Worm (Caenorhabditis elegans): ENCODE data around the gene Y81G3A.2.
A peak's percentile ranks its signal among the peaks of the same experiment; 100 is the strongest.

Y81G3A.2 gene

DNA sequence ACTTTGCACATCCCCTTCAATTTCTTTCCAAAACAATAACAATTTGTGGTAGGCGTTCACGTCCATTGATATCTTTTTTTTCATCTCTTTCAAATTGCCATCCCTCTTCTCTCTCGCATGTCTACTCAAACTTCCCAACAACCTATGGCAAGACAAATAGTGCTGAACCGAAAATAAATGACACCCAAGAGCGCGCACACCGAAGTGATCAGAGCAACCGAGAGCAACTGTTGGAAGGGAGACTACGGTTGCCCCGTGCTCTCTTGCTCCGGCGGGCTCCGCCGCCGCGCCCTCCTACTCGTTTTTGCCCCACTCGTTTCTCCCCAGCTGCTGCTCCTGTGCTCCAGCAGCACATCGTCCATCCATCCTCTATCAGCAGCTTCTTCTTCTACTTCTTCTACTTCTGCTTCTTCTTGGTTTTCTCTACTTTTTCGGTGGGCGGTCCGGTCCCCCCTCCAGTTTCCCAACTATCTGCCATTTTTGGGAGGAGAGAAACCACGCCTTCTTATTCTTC, 13.9 kb upstream of the Y81G3A.2 start:
- peak; percentile 48 for TF ChIP-seq rnt-1 (tag; optimal IDR thresholded peaks at IDR 0.05)
- peak in 1 of 2 experiments; percentile 29 for TF ChIP-seq lsy-2 (tag; optimal IDR thresholded peaks at IDR 0.05)
- TF ChIP-seq aly-2 (tag; optimal IDR thresholded peaks at IDR 0.05), result no peak
- TF ChIP-seq nhr-19 (GFP tag; conservative IDR thresholded peaks at IDR 0.05), result peak; percentile 16; the same call in 1 of the 2 replicates
- peak; percentile 53 for TF ChIP-seq nhr-71 (tag; optimal IDR thresholded peaks at IDR 0.05)
- peak; percentile 11 for TF ChIP-seq mef-2 (tag; optimal IDR thresholded peaks at IDR 0.05)
- TF ChIP-seq dsc-1 (tag; optimal IDR thresholded peaks at IDR 0.05), result peak; percentile 39
- TF ChIP-seq ceh-82 (tag; optimal IDR thresholded peaks at IDR 0.05), result peak in 1 of 3 experiments; percentile 15
- peak; percentile 20 for TF ChIP-seq snu-23 (GFP tag; optimal IDR thresholded peaks at IDR 0.05)
- TF ChIP-seq tbx-2 (tag; optimal IDR thresholded peaks at IDR 0.05), result peak; percentile 4
- no peak for TF ChIP-seq pqm-1 (tag; optimal IDR thresholded peaks at IDR 0.05)
- no peak for TF ChIP-seq unc-30 (tag; optimal IDR thresholded peaks at IDR 0.05)
- TF ChIP-seq ceh-8 (GFP tag; optimal IDR thresholded peaks at IDR 0.05), result peak; percentile 11
- peak; percentile 69 for TF ChIP-seq lin-14 (GFP tag; optimal IDR thresholded peaks at IDR 0.05)
- TF ChIP-seq nhr-20 (tag; optimal IDR thresholded peaks at IDR 0.05), result peak; percentile 14
- no peak for TF ChIP-seq ztf-4 (tag; optimal IDR thresholded peaks at IDR 0.05)
- TF ChIP-seq swsn-7 (tag; optimal IDR thresholded peaks at IDR 0.05), result no peak
- TF ChIP-seq nhr-84 (tag; optimal IDR thresholded peaks at IDR 0.05), result no peak
- no peak for TF ChIP-seq sup-37 (GFP tag; optimal IDR thresholded peaks at IDR 0.05)

DNA sequence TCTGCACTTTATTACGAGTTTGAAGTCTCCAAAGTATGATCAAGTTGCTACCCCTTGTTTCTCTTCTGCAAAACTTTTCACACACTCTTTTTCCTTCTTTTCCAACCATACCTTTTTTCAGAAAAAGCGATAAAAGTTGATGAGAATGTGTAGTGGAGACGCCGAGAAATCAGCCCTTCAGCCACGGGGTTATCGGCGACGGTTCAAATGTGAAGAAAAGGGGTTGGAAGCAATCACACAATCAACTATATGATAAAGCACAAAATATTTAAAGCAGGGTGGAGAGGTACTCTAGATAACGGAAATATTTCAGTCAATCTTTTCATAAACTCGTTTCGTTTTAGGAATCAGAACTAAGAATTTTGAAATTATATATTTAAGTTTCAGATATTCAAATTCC, 7.6 kb upstream of the Y81G3A.2 start, which contains the start of gene F42G4.5:
Gene F42G4.5 (plus strand): TSS at position 379 of the 400 bp plus-strand sequence.
- TF ChIP-seq blmp-1 (tag; optimal IDR thresholded peaks at IDR 0.05) (no peak), nhr-77 (tag; optimal IDR thresholded peaks at IDR 0.05) (no peak), elt-2 (tag; optimal IDR thresholded peaks at IDR 0.05) (peak; percentile 69), Y116A8C.19 (tag; optimal IDR thresholded peaks at IDR 0.05; ENCODE audit: borderline replicate concordance) (no peak), pqm-1 (tag; optimal IDR thresholded peaks at IDR 0.05) (peak; percentile 79), nhr-19 (GFP tag; conservative IDR thresholded peaks at IDR 0.05) (no peak), unc-98 (GFP tag; IDR thresholded peaks at IDR 0.05) (no peak), tbx-2 (tag; optimal IDR thresholded peaks at IDR 0.05) (no peak), lin-35 (GFP tag; optimal IDR thresholded peaks at IDR 0.05) (peak in 1 of 2 experiments; percentile 33), elt-3 (tag; optimal IDR thresholded peaks at IDR 0.05) (no peak), C16A3.4 (tag; optimal IDR thresholded peaks at IDR 0.05) (no peak), pag-3 (tag; optimal IDR thresholded peaks at IDR 0.05; ENCODE audit: borderline replicate concordance, insufficient read depth) (no peak)

DNA sequence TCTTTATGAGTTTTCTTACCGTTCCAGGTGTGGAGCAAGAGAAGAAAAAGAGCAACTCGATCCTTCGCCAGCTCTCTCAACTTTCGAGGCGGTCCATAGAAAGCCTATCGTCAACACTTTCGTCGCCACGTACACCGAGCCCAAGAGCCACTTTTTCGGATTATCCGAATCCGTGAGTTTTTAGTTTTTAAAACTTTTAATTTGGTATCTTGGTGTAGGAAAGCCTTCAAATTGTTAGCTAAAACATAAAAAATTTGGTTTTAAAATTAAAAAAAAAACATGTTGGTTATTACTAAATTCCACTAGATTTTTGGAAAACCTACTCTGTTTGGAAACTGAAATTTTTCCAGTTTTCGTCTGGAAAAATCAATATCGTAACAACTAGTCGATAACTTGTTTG, 7.0 kb upstream of the Y81G3A.2 start:
- no peak for TF ChIP-seq efl-1 (optimal IDR thresholded peaks at IDR 0.05)
- TF ChIP-seq efl-1 (GFP tag; optimal IDR thresholded peaks at IDR 0.05 in 1 of 2), result peak in 1 of 2 experiments; percentile 77
- TF ChIP-seq nhr-237 (tag; optimal IDR thresholded peaks at IDR 0.05), result no peak

DNA sequence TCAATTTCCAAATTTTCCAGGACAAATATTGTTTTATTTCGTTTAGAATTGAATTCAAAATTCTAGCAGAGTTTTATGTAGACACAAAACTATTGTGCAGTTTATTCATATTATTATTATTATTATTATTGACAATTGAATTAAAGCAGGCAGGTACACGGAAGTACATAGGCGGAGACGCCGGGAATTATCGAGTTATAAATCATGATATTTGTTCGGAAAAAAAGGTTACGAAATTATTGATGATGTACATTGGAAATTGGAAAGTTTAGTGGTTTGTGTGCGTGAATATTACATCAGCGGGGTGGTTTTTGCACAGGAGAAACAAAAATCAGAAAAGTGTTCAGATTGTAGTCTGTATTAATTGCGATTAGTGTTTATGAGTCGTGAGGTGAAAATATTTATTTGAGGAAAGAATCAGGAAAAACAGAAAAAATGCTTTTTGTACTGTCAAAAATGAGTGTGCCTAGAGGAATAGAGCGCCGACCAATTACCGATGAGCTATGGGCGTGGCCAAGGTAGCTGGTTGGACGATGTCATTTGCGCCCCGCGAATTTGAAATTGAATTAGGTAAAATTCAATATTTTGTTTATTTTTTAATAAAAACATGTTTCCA, 4.3 kb upstream of the Y81G3A.2 start:
- TF ChIP-seq nhr-76 (tag; optimal IDR thresholded peaks at IDR 0.05) (no peak), nhr-47 (tag; optimal IDR thresholded peaks at IDR 0.05) (no peak), efl-1 (optimal IDR thresholded peaks at IDR 0.05) (no peak), efl-1 (GFP tag; optimal IDR thresholded peaks at IDR 0.05 in 1 of 2) (peak in 1 of 2 experiments; percentile 75), elt-2 (tag; optimal IDR thresholded peaks at IDR 0.05) (peak; percentile 54), lin-13 (GFP tag; optimal IDR thresholded peaks at IDR 0.05) (no peak), unc-62 (GFP tag; optimal IDR thresholded peaks at IDR 0.05) (no peak)
